Worm (Caenorhabditis elegans) whole organism, L1 larva: ENCODE results near the gene cyp-13B1.
A peak's percentile ranks its signal among the peaks of the same experiment; 100 is the strongest.

Experiments
- fkh-10 ChIP-seq: sonication (generic microtip); optimal IDR thresholded peaks from 2 replicates; lab custom pipeline; 2017; ENCODE audit warnings: missing biosample characterization, missing genetic modification reagents, missing genetic modification characterization
- lin-39 ChIP-seq: fragments of 150-350 bp; optimal IDR thresholded peaks from 2 replicates; lab custom pipeline; 2014; ENCODE audit warnings: missing biosample characterization, missing genetic modification reagents, missing genetic modification characterization
- mab-9 ChIP-seq: fragments of 200-800 bp; sonication (Bioruptor generic); IDR thresholded peaks from 2 replicates; pipeline ENCODE4 v1.3.6; 2022; ENCODE audit warnings: missing genetic modification reagents, missing genetic modification characterization, missing compliant biosample characterization
- nhr-237 ChIP-seq: fragments of 150-350 bp; optimal IDR thresholded peaks from 2 replicates; lab custom pipeline; 2014; ENCODE audit warnings: missing biosample characterization, missing genetic modification characterization
- nhr-76 ChIP-seq: sonication (generic microtip); optimal IDR thresholded peaks from 2 replicates; lab custom pipeline; 2017; ENCODE audit warnings: missing biosample characterization, missing genetic modification characterization
- nhr-85 ChIP-seq: sonication (generic microtip); peaks from one replicate; lab custom pipeline; 2016; ENCODE audit warnings: missing genetic modification characterization, inconsistent platforms, missing compliant biosample characterization
- snpc-4 ChIP-seq: fragments of 150-350 bp; optimal IDR thresholded peaks from 2 replicates; lab custom pipeline; 2014; ENCODE audit warnings: missing biosample characterization, missing genetic modification characterization
- sptf-1 ChIP-seq: fragments of 150-350 bp; optimal IDR thresholded peaks from 2 replicates; lab custom pipeline; 2014; ENCODE audit warnings: missing biosample characterization, missing genetic modification characterization
- unc-130 ChIP-seq: fragments of 150-350 bp; optimal IDR thresholded peaks from 2 replicates; lab custom pipeline; 2017; ENCODE audit warnings: missing biosample characterization, missing genetic modification characterization, inconsistent platforms
- unc-30 ChIP-seq: sonication (generic microtip); optimal IDR thresholded peaks from 2 replicates; lab custom pipeline; 2017; ENCODE audit warnings: missing biosample characterization, missing genetic modification characterization

- peak; percentile 40 for TF ChIP-seq nhr-85
- no peak for TF ChIP-seq nhr-76 (tag; lab: Kevin White, UChicago)
- TF ChIP-seq lin-39 (tag; lab: Kevin White, UChicago) = no peak
- TF ChIP-seq nhr-237 (tag; lab: Kevin White, UChicago) = no peak
- no peak for TF ChIP-seq unc-130
- no peak for TF ChIP-seq sptf-1 (tag; lab: Kevin White, UChicago)
- no peak for TF ChIP-seq mab-9
- no peak for TF ChIP-seq unc-30 (tag; lab: Kevin White, UChicago)
- TF ChIP-seq fkh-10 (GFP tag; lab: Kevin White, UChicago) = no peak
- no peak for TF ChIP-seq snpc-4 (tag; lab: Kevin White, UChicago)
These were observed 49.6 kb downstream of the cyp-13B1 start for ce11 chrX:13359800-13360199.
